Fruit fly (Drosophila melanogaster): Measurements from ENCODE around the gene cdi.

DNA sequence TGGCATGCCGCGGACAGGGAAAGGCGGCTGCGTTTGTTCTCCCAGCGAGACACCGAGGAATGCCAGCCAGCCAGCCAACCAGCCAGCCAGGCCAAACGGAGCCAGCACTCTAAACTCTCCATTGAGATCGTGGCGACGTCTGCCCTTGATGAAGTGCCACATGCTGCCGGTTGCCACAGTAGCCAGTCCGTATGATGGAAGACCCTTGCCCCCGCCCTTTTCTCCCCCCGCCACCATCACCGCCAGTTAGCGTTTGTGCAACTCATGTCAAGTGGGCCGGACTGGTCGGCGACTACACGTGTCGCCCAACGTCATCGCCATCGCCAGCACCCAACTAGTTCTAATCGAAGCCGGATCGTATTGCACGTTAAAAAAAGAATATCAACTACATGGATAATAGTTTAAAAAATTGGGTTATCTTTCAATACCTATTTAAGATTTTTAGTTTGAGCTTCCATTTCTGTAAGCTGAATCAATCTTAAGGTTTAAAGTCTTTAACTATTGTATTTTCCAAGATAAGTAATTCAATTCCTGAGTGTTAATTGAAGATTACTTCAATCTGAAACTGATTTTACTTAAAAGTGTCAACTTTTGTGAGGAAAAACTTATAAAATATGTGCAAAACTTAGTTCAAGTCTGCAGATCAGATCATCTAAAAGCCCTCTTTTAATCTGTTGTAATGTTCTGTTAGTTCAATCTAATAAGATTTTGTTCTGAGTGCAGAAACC, 23.7 kb downstream of the cdi start:
- TF ChIP-seq CG8478 (optimal IDR thresholded peaks at IDR 0.05), result no peak
- TF ChIP-seq CTCF (optimal IDR thresholded peaks at IDR 0.05), result no peak
